Worm (Caenorhabditis elegans): Measurements from ENCODE around the gene F59E12.9.

- no peak for TF ChIP-seq ama-1 (optimal IDR thresholded peaks at IDR 0.05)
- TF ChIP-seq aly-1 (tag; optimal IDR thresholded peaks at IDR 0.05) = no peak
- TF ChIP-seq tbx-11 (GFP tag; IDR thresholded peaks at IDR 0.05) = no peak
- TF ChIP-seq sea-1 (GFP tag; conservative IDR thresholded peaks at IDR 0.05) = no peak
- no peak for TF ChIP-seq ceh-13 (GFP tag; optimal IDR thresholded peaks at IDR 0.05)
- no peak for TF ChIP-seq scrt-1 (GFP tag; IDR thresholded peaks at IDR 0.05)
- TF ChIP-seq tra-4 (tag; optimal IDR thresholded peaks at IDR 0.05) = no peak
- TF ChIP-seq hmg-4 (GFP tag; optimal IDR thresholded peaks at IDR 0.05) = no peak
- TF ChIP-seq pes-1 (GFP tag; IDR thresholded peaks at IDR 0.05) = no peak
Observed at ce11 chrII:5663180-5663791, 16.4 kb upstream of the F59E12.9 start.

All from whole organism, early embryonic.